Worm (Caenorhabditis elegans) whole organism, young adult: ENCODE results near the gene F55G1.15.

Experiments
- F10E7.11 ChIP-seq: sonication (generic microtip); optimal IDR thresholded peaks from 2 replicates; lab custom pipeline; 2017; ENCODE audit warnings: mild to moderate bottlenecking, missing genetic modification characterization, moderate library complexity, missing compliant biosample characterization
- K12H6.12 ChIP-seq: fragments of 200-800 bp; sonication (Bioruptor generic); optimal IDR thresholded peaks from 2 replicates; lab custom pipeline; 2018; ENCODE audit warnings: mild to moderate bottlenecking, missing genetic modification characterization, missing compliant biosample characterization
- Y53F4B.3 ChIP-seq: fragments of 200-800 bp; sonication (Bioruptor generic); IDR thresholded peaks from 2 replicates; pipeline ENCODE4 v1.3.6; 2022; ENCODE audit warnings: missing genetic modification reagents, missing genetic modification characterization, missing compliant biosample characterization
- Y53G8AR.9 ChIP-seq: fragments of 200-800 bp; sonication (Bioruptor generic); conservative IDR thresholded peaks from 2 replicates; pipeline ENCODE4 v1.3.6; 2022; ENCODE audit warnings: missing genetic modification reagents, missing genetic modification characterization, missing compliant biosample characterization
- Y67H2A.10 ChIP-seq: fragments of 200-800 bp; sonication (Bioruptor generic); conservative IDR thresholded peaks from 2 replicates; pipeline ENCODE4 v1.3.6; 2022; ENCODE audit warnings: missing genetic modification reagents, missing genetic modification characterization, missing compliant biosample characterization
- ama-1 ChIP-seq, 3 experiments: fragments of 150-350 bp in 1 of 3; sonication (generic microtip) in 2 of 3; optimal IDR thresholded peaks; 2 replicates each; lab custom pipeline; 2014 to 2018; ENCODE audit warnings: missing biosample characterization in 2 of 3, missing genetic modification characterization in 2 of 3, missing genetic modification reagents in 2 of 3
- ceh-100 ChIP-seq: fragments of 200-800 bp; sonication (Bioruptor generic); IDR thresholded peaks from 2 replicates; pipeline ENCODE4 v1.3.6; 2022; ENCODE audit warnings: missing genetic modification reagents, missing genetic modification characterization, missing compliant biosample characterization
- dpl-1 ChIP-seq: fragments of 150-350 bp; optimal IDR thresholded peaks from 2 replicates; lab custom pipeline; 2014; ENCODE audit warnings: missing biosample characterization, missing genetic modification reagents, missing genetic modification characterization
- efl-1 ChIP-seq: fragments of 150-350 bp; optimal IDR thresholded peaks from 2 replicates; lab custom pipeline; 2014; ENCODE audit warnings: missing biosample characterization, missing genetic modification reagents, missing genetic modification characterization
- hmg-1.2 ChIP-seq: fragments of 200-800 bp; sonication (Bioruptor generic); IDR thresholded peaks from 2 replicates; pipeline ENCODE4 v1.3.6; 2022; ENCODE audit warnings: missing genetic modification reagents, missing genetic modification characterization, missing compliant biosample characterization
- hrde-1 ChIP-seq: sonication (generic microtip); optimal IDR thresholded peaks from 2 replicates; lab custom pipeline; 2016; ENCODE audit warnings: missing genetic modification characterization, mild to moderate bottlenecking, missing compliant biosample characterization, moderate library complexity, missing genotype, missing genetic modification reagents, borderline replicate concordance
- nfya-1 ChIP-seq: sonication (generic microtip); optimal IDR thresholded peaks from 2 replicates; lab custom pipeline; 2017; ENCODE audit warnings: antibody characterized with exemption, missing compliant biosample characterization, missing genetic modification characterization, borderline replicate concordance; ENCODE audit not compliant: insufficient read depth
- pha-4 ChIP-seq: fragments of 150-350 bp; sonication (generic microtip); optimal IDR thresholded peaks from 2 replicates; lab custom pipeline; 2014; ENCODE audit warnings: missing biosample characterization, missing genetic modification reagents, missing genetic modification characterization

DNA sequence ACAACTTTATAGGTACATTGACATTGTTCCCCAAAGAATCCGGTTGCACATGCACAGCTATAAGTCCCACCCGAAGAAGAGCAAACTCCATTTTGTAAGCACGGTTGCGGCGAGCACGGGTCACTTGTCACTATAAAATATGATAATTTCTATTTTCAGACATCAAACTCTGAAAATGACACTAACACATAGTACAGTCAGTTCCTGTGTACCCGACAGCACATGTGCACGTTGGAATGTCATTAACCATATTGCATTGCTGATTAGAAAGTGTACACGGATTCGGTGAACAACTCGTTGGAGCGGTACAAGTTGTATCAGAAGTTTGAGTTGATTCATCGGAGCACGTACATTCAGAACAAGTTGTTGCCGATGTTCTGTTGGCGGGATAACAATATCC lies 4.0 kb downstream of the F55G1.15 start:
- TF ChIP-seq efl-1 (no peak), F10E7.11 (tag; lab: Kevin White, UChicago) (no peak), ama-1 (optimal IDR thresholded peaks at IDR 0.05; lab: Kevin White, UChicago) (no peak), ama-1 (GFP tag; optimal IDR thresholded peaks at IDR 0.05; lab: Kevin White, UChicago) (no peak), dpl-1 (no peak), Y53G8AR.9 (GFP tag; lab: Robert Waterston, UW) (no peak), K12H6.12 (tag; lab: Kevin White, UChicago) (no peak), Y53F4B.3 (GFP tag; lab: Robert Waterston, UW) (no peak), hmg-1.2 (no peak), ceh-100 (no peak), hrde-1 (tag; lab: Kevin White, UChicago) (no peak), Y67H2A.10 (no peak), pha-4 (tag; lab: Kevin White, UChicago) (no peak), nfya-1 (tag; lab: Kevin White, UChicago) (no peak)
